ENCODE assay signal across 1 fruit fly cellular context in the genomic region with DNA sequence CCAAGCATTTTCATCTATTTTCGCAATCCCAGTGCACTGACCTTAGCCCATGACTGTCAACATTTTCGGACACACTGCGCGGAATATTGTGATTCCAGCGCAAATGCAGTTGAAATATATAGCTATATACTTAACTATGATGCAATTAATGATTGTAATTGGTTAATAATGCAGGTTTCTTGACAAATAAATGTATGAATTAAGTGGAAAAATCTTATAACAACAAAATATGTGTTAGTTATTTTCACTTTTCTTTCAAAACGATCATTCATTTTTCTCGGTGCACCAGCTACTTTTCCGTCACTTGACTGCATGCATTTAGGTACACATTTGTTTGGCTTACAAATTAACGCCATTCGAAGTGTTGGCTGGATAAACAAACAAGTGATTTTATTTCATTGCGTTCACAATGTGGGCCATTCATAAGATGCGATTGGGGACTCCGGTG.
TF ChIP-seq lines count a peak whose summit lies in the region.

No protein-coding gene starts in this region.

TF ChIP-seq in whole organism, embryonic, 481 proteins besides CTCF, POLR2A, EP300 and RAD21 (continued from another document):
- TF ChIP-seq CG9817 (tag; optimal IDR thresholded peaks at IDR 0.05; lab: Kevin White, UChicago) (no peak), CG3407 (GFP tag; optimal IDR thresholded peaks at IDR 0.05; lab: Kevin White, UChicago) (peak; percentile 48), CG6689 (GFP tag; IDR thresholded peaks at IDR 0.05; lab: Robert Waterston, UW) (peak; percentile 22), Sox102F (GFP tag; optimal IDR thresholded peaks at IDR 0.05; lab: Kevin White, UChicago) (peak; percentile 75), caup (GFP tag; optimal IDR thresholded peaks at IDR 0.05; lab: Kevin White, UChicago; ENCODE audit: severe bottlenecking) (no peak), CG13287 (GFP tag; IDR thresholded peaks at IDR 0.05; lab: Robert Waterston, UW; ENCODE audit: partially characterized antibody) (no peak), HLH3B (GFP tag; IDR thresholded peaks at IDR 0.05; lab: Robert Waterston, UW) (no peak), CG14860 (GFP tag; IDR thresholded peaks at IDR 0.05; lab: Robert Waterston, UW; ENCODE audit: partially characterized antibody) (no peak), Rx (GFP tag; IDR thresholded peaks at IDR 0.05; lab: Robert Waterston, UW) (no peak), Fer2 (tag; optimal IDR thresholded peaks at IDR 0.05; lab: Kevin White, UChicago) (no peak), CG12769 (tag; optimal IDR thresholded peaks at IDR 0.05; lab: Kevin White, UChicago) (peak; percentile 36), CG10979 (tag; optimal IDR thresholded peaks at IDR 0.05; lab: Kevin White, UChicago) (peak; percentile 72), emc (GFP tag; optimal IDR thresholded peaks at IDR 0.05; lab: Kevin White, UChicago) (no peak), CG17361 (GFP tag; IDR thresholded peaks at IDR 0.05; lab: Robert Waterston, UW) (peak; percentile 64), ap (GFP tag; IDR thresholded peaks at IDR 0.05; lab: Robert Waterston, UW) (0 out of 2 replicates have a peak, but pooled peaks have one; percentile 28), Rfx (GFP tag; IDR thresholded peaks at IDR 0.05; lab: Robert Waterston, UW) (no peak; the same call in 1 of the 2 replicates), Nf-YA (GFP tag; IDR thresholded peaks at IDR 0.05; lab: Robert Waterston, UW) (peak; percentile 17; the same call in 1 of the 2 replicates), sr (GFP tag; IDR thresholded peaks at IDR 0.05; lab: Robert Waterston, UW) (no peak), CG12391 (tag; optimal IDR thresholded peaks at IDR 0.05; lab: Kevin White, UChicago) (peak; percentile 62), CG9727 (GFP tag; optimal IDR thresholded peaks at IDR 0.05; lab: Kevin White, UChicago) (peak; percentile 56), fd64A (GFP tag; optimal IDR thresholded peaks at IDR 0.05; lab: Kevin White, UChicago) (peak; percentile 85), CkIIα-i1 (GFP tag; IDR thresholded peaks at IDR 0.05; lab: Robert Waterston, UW) (no peak), z (GFP tag; IDR thresholded peaks at IDR 0.05; lab: Robert Waterston, UW) (no peak), Gsc (GFP tag; IDR thresholded peaks at IDR 0.05; lab: Robert Waterston, UW) (no peak), crc (GFP tag; optimal IDR thresholded peaks at IDR 0.05; lab: Kevin White, UChicago) (peak; percentile 44), da (GFP tag; optimal IDR thresholded peaks at IDR 0.05; lab: Kevin White, UChicago) (peak; percentile 43), CG12659 (GFP tag; optimal IDR thresholded peaks at IDR 0.05; lab: Kevin White, UChicago) (peak; percentile 22), Kr (GFP tag; optimal IDR thresholded peaks at IDR 0.05; lab: Kevin White, UChicago) (peak; percentile 39), jing (GFP tag; optimal IDR thresholded peaks at IDR 0.05; lab: Kevin White, UChicago) (peak; percentile 65), bigmax (GFP tag; optimal IDR thresholded peaks at IDR 0.05; lab: Kevin White, UChicago) (no peak), Nf-YB (GFP tag; optimal IDR thresholded peaks at IDR 0.05; lab: Kevin White, UChicago) (peak; percentile 25), ftz-f1 (GFP tag; optimal IDR thresholded peaks at IDR 0.05; lab: Kevin White, UChicago) (no peak), CG8924 (tag; optimal IDR thresholded peaks at IDR 0.05; lab: Kevin White, UChicago) (peak; percentile 45), CG33557 (GFP tag; optimal IDR thresholded peaks at IDR 0.05; lab: Kevin White, UChicago) (peak; percentile 49), CG18262 (tag; optimal IDR thresholded peaks at IDR 0.05; lab: Kevin White, UChicago) (peak; percentile 76), CG4360 (GFP tag; IDR thresholded peaks at IDR 0.05; lab: Robert Waterston, UW) (no peak), NFAT (GFP tag; IDR thresholded peaks at IDR 0.05; lab: Robert Waterston, UW) (no peak), esg (GFP tag; conservative IDR thresholded peaks at IDR 0.05; lab: Robert Waterston, UW) (0 out of 2 replicates have a peak, but pooled peaks have one; percentile 34), CG7372 (GFP tag; IDR thresholded peaks at IDR 0.05; lab: Robert Waterston, UW) (no peak), CoRest (tag; optimal IDR thresholded peaks at IDR 0.05; lab: Kevin White, UChicago) (peak; percentile 40), CG15696 (tag; optimal IDR thresholded peaks at IDR 0.05; lab: Kevin White, UChicago) (peak; percentile 54), Ptx1 (GFP tag; IDR thresholded peaks at IDR 0.05; lab: Robert Waterston, UW) (peak; percentile 30; the same call in 1 of the 2 replicates), CG17328 (GFP tag; IDR thresholded peaks at IDR 0.05; lab: Robert Waterston, UW) (0 out of 2 replicates have a peak, but pooled peaks have one; percentile 4), bcd (GFP tag; optimal IDR thresholded peaks at IDR 0.05; lab: Kevin White, UChicago) (peak; percentile 28), cato (GFP tag; optimal IDR thresholded peaks at IDR 0.05; lab: Kevin White, UChicago; ENCODE audit: borderline replicate concordance) (peak; percentile 38), CG8388 (GFP tag; optimal IDR thresholded peaks at IDR 0.05; lab: Kevin White, UChicago) (peak; percentile 76), CG7271 (tag; optimal IDR thresholded peaks at IDR 0.05; lab: Kevin White, UChicago) (peak; percentile 57), dpn (GFP tag; optimal IDR thresholded peaks at IDR 0.05; lab: Kevin White, UChicago) (peak; percentile 15 to 42), HLH54F (GFP tag; optimal IDR thresholded peaks at IDR 0.05; lab: Kevin White, UChicago) (peak; percentile 22), maf-S (GFP tag; optimal IDR thresholded peaks at IDR 0.05; lab: Kevin White, UChicago) (peak; percentile 19), sens (GFP tag; lab: Kevin White, UChicago) (peak; percentile 94), oc (tag; optimal IDR thresholded peaks at IDR 0.05; lab: Kevin White, UChicago) (peak; percentile 53), sqz (GFP tag; optimal IDR thresholded peaks at IDR 0.05; lab: Kevin White, UChicago) (peak; percentile 29), CG7987 (GFP tag; optimal IDR thresholded peaks at IDR 0.05; lab: Kevin White, UChicago) (peak; percentile 3), vvl (GFP tag; IDR thresholded peaks at IDR 0.05; lab: Robert Waterston, UW) (peak; percentile 45; the same call in 1 of the 2 replicates), CG4282 (GFP tag; optimal IDR thresholded peaks at IDR 0.05; lab: Kevin White, UChicago) (no peak), Doc3 (GFP tag; IDR thresholded peaks at IDR 0.05; lab: Robert Waterston, UW; ENCODE audit: partially characterized antibody) (no peak), Fer1 (GFP tag; optimal IDR thresholded peaks at IDR 0.05; lab: Kevin White, UChicago) (no peak), phol (tag; optimal IDR thresholded peaks at IDR 0.05; lab: Kevin White, UChicago) (peak; percentile 77), mam (GFP tag; optimal IDR thresholded peaks at IDR 0.05; lab: Kevin White, UChicago) (peak; percentile 31), pnt (GFP tag; optimal IDR thresholded peaks at IDR 0.05; lab: Kevin White, UChicago) (peak; percentile 48), CG18599 (GFP tag; optimal IDR thresholded peaks at IDR 0.05; lab: Kevin White, UChicago) (peak; percentile 35), fd96Cb (tag; optimal IDR thresholded peaks at IDR 0.05; lab: Kevin White, UChicago) (peak; percentile 46), tio (GFP tag; optimal IDR thresholded peaks at IDR 0.05; lab: Kevin White, UChicago) (peak; percentile 45), CG43689 (GFP tag; IDR thresholded peaks at IDR 0.05; lab: Robert Waterston, UW) (no peak), CG4424 (GFP tag; optimal IDR thresholded peaks at IDR 0.05; lab: Kevin White, UChicago) (peak; percentile 67), ewg (GFP tag; optimal IDR thresholded peaks at IDR 0.05; lab: Kevin White, UChicago) (peak; percentile 75), tna (GFP tag; IDR thresholded peaks at IDR 0.05; lab: Robert Waterston, UW; ENCODE audit: partially characterized antibody) (no peak), CG13424 (tag; optimal IDR thresholded peaks at IDR 0.05; lab: Kevin White, UChicago) (peak; percentile 54)
